Worm (Caenorhabditis elegans) whole organism, L3 larva: Measurements from ENCODE around the gene C27A7.8.

Experiments used
- ZK546.5 ChIP-seq: sonication (generic microtip); optimal IDR thresholded peaks from 2 replicates; lab custom pipeline; 2017; ENCODE audit warnings: missing biosample characterization, missing genetic modification characterization
- ceh-82 ChIP-seq: fragments of 150-350 bp; optimal IDR thresholded peaks from 2 replicates; lab custom pipeline; 2014; ENCODE audit warnings: missing biosample characterization, missing genetic modification characterization
- ceh-9 ChIP-seq: sonication (generic microtip); optimal IDR thresholded peaks from 2 replicates; lab custom pipeline; 2018; ENCODE audit warnings: missing biosample characterization, missing genetic modification characterization
- lin-39 ChIP-seq: fragments of 150-350 bp; optimal IDR thresholded peaks from 2 replicates; lab custom pipeline; 2018; ENCODE audit warnings: missing biosample characterization, missing genetic modification reagents, missing genetic modification characterization
- lsy-12 ChIP-seq: sonication (generic microtip); optimal IDR thresholded peaks from 2 replicates; lab custom pipeline; 2016; ENCODE audit warnings: mild to moderate bottlenecking, missing genetic modification characterization, missing compliant biosample characterization
- mdl-1 ChIP-seq: fragments of 150-350 bp; optimal IDR thresholded peaks from 2 replicates; lab custom pipeline; 2014; ENCODE audit warnings: missing biosample characterization, missing genetic modification characterization
- nhr-25 ChIP-seq: sonication (generic microtip); optimal IDR thresholded peaks from 2 replicates; lab custom pipeline; 2017; ENCODE audit warnings: missing biosample characterization, missing genetic modification characterization
- pha-4 ChIP-seq: fragments of 150-350 bp; optimal IDR thresholded peaks from 2 replicates; lab custom pipeline; 2014; ENCODE audit warnings: missing biosample characterization, missing genetic modification reagents, missing genetic modification characterization
- pqm-1 ChIP-seq: fragments of 150-350 bp; optimal IDR thresholded peaks from 2 replicates; lab custom pipeline; 2017; ENCODE audit warnings: missing biosample characterization, missing genetic modification characterization, inconsistent platforms
- tbx-2 ChIP-seq: sonication (generic microtip); optimal IDR thresholded peaks from 2 replicates; lab custom pipeline; 2016; ENCODE audit warnings: mild to moderate bottlenecking, missing genetic modification characterization, missing compliant biosample characterization
- unc-39 ChIP-seq: sonication (generic microtip); optimal IDR thresholded peaks from 4 replicates; lab custom pipeline; 2017; ENCODE audit warnings: missing biosample characterization, missing genetic modification characterization

DNA sequence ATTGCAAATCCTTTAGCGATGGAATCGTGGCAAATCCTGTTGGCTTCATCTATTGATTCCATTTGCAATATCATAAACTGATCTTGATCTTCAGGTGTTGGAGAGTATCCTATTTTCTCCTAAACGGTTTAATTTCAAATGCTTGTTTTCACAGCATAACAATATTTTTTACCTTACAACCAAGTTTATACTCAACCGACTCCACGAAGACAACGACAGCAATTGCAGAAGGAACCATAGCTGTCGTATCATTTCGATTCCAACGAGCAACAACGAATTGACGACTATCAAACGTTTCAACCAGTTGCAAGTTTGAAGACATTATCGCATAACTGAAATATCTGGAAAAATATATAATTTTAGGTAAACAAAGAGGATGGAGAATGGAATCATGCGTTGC, 30.9 kb downstream of the C27A7.8 start, which contains the start of gene usip-1:
- TF ChIP-seq lsy-12 (tag; lab: Kevin White, UChicago) (no peak), ZK546.5 (tag; lab: Kevin White, UChicago) (no peak), tbx-2 (no peak), lin-39 (tag; lab: Kevin White, UChicago) (no peak), pqm-1 (tag; lab: Kevin White, UChicago) (no peak), pha-4 (tag; lab: Kevin White, UChicago) (no peak), ceh-82 (tag; lab: Kevin White, UChicago) (no peak), unc-39 (tag; lab: Kevin White, UChicago) (no peak), mdl-1 (tag; lab: Kevin White, UChicago) (no peak), nhr-25 (no peak), ceh-9 (tag; lab: Kevin White, UChicago) (no peak)
